Worm (Caenorhabditis elegans) whole organism, mixed stage, embryonic: Measurements from ENCODE around the gene coq-5.

ENCODE experiments used
- M03D4.4 ChIP-seq: sonication (generic microtip); optimal IDR thresholded peaks from 2 replicates; lab custom pipeline; 2017; ENCODE audit warnings: mild to moderate bottlenecking, missing genetic modification characterization, missing compliant biosample characterization
- bed-3 ChIP-seq: fragments of 200-800 bp; sonication (Bioruptor generic); optimal IDR thresholded peaks from 3 replicates; lab custom pipeline; 2018; ENCODE audit warnings: mild to moderate bottlenecking, missing genetic modification characterization, moderate library complexity, missing compliant biosample characterization
- blmp-1 ChIP-seq: fragments of 150-350 bp; optimal IDR thresholded peaks from 2 replicates; lab custom pipeline; 2014; ENCODE audit warnings: missing biosample characterization, missing genetic modification characterization
- ceh-39 ChIP-seq: fragments of 150-350 bp; optimal IDR thresholded peaks from 2 replicates; lab custom pipeline; 2014; ENCODE audit warnings: missing biosample characterization, missing genetic modification characterization
- ceh-43 ChIP-seq: fragments of 200-800 bp; sonication (Bioruptor generic); optimal IDR thresholded peaks from 2 replicates; lab custom pipeline; 2018; ENCODE audit warnings: mild to moderate bottlenecking, missing genetic modification characterization, moderate library complexity, missing compliant biosample characterization
- ceh-83 ChIP-seq: fragments of 200-800 bp; sonication (Bioruptor generic); optimal IDR thresholded peaks from 2 replicates; lab custom pipeline; 2018; ENCODE audit warnings: mild to moderate bottlenecking, missing genetic modification characterization, missing compliant biosample characterization
- ces-1 ChIP-seq: fragments of 150-350 bp; optimal IDR thresholded peaks from 2 replicates; lab custom pipeline; 2014; ENCODE audit warnings: missing biosample characterization, missing genetic modification reagents, missing genetic modification characterization
- cnd-1 ChIP-seq: fragments of 200-800 bp; sonication (Bioruptor generic); optimal IDR thresholded peaks from 2 replicates; lab custom pipeline; 2018; ENCODE audit warnings: mild to moderate bottlenecking, missing genetic modification characterization, missing compliant biosample characterization
- drap-1 ChIP-seq: fragments of 200-800 bp; sonication (Bioruptor generic); optimal IDR thresholded peaks from 3 replicates; lab custom pipeline; 2018; ENCODE audit warnings: mild to moderate bottlenecking, missing genetic modification characterization, missing compliant biosample characterization
- elt-1 ChIP-seq: sonication (generic microtip); optimal IDR thresholded peaks from 2 replicates; lab custom pipeline; 2017; ENCODE audit warnings: missing genetic modification characterization, mild to moderate bottlenecking, missing compliant biosample characterization, antibody characterized with exemption, moderate library complexity, borderline replicate concordance; ENCODE audit not compliant: insufficient read depth
- elt-3 ChIP-seq: fragments of 150-350 bp; optimal IDR thresholded peaks from 2 replicates; lab custom pipeline; 2014; ENCODE audit warnings: missing biosample characterization, missing genetic modification characterization
- flh-1 ChIP-seq: fragments of 200-800 bp; sonication (Bioruptor generic); optimal IDR thresholded peaks from 2 replicates; lab custom pipeline; 2018; ENCODE audit warnings: mild to moderate bottlenecking, missing genetic modification characterization, moderate library complexity, missing compliant biosample characterization
- ham-2 ChIP-seq: fragments of 200-800 bp; sonication (Bioruptor generic); optimal IDR thresholded peaks from 2 replicates; lab custom pipeline; 2018; ENCODE audit warnings: mild to moderate bottlenecking, missing genetic modification characterization, missing compliant biosample characterization
- hlh-1 ChIP-seq: fragments of 150-350 bp; optimal IDR thresholded peaks from 2 replicates; lab custom pipeline; 2014; ENCODE audit warnings: missing biosample characterization, missing genetic modification reagents, missing genetic modification characterization
- lin-13 ChIP-seq: fragments of 150-350 bp; optimal IDR thresholded peaks from 2 replicates; lab custom pipeline; 2014; ENCODE audit warnings: missing biosample characterization, missing genetic modification characterization
- lin-32 ChIP-seq: fragments of 200-800 bp; sonication (Bioruptor generic); optimal IDR thresholded peaks from 2 replicates; lab custom pipeline; 2018; ENCODE audit warnings: mild to moderate bottlenecking, missing genetic modification characterization, missing compliant biosample characterization
- lsy-2 ChIP-seq: fragments of 150-350 bp; optimal IDR thresholded peaks from 2 replicates; lab custom pipeline; 2014; ENCODE audit warnings: missing biosample characterization, missing genetic modification characterization
- mab-5 ChIP-seq: fragments of 150-350 bp; optimal IDR thresholded peaks from 2 replicates; lab custom pipeline; 2014; ENCODE audit warnings: missing biosample characterization, missing genetic modification characterization
- mep-1 ChIP-seq: fragments of 150-350 bp; optimal IDR thresholded peaks from 2 replicates; lab custom pipeline; 2017; ENCODE audit warnings: missing biosample characterization, missing genetic modification reagents, missing genetic modification characterization, inconsistent platforms
- mls-2 ChIP-seq: sonication (generic microtip); optimal IDR thresholded peaks from 2 replicates; lab custom pipeline; 2016; ENCODE audit warnings: mild to moderate bottlenecking, missing genetic modification characterization, moderate library complexity, missing compliant biosample characterization
- nhr-12 ChIP-seq: fragments of 150-350 bp; optimal IDR thresholded peaks from 2 replicates; lab custom pipeline; 2014; ENCODE audit warnings: missing biosample characterization, missing genetic modification characterization
- nhr-2 ChIP-seq: fragments of 150-350 bp; optimal IDR thresholded peaks from 2 replicates; lab custom pipeline; 2014; ENCODE audit warnings: missing biosample characterization, missing genetic modification characterization
- nhr-237 ChIP-seq: fragments of 150-350 bp; optimal IDR thresholded peaks from 2 replicates; lab custom pipeline; 2014; ENCODE audit warnings: missing biosample characterization, missing genetic modification characterization
- nhr-28 ChIP-seq: fragments of 150-350 bp; optimal IDR thresholded peaks from 2 replicates; lab custom pipeline; 2014; ENCODE audit warnings: missing biosample characterization, missing genetic modification characterization
- nhr-76 ChIP-seq: sonication (generic microtip); optimal IDR thresholded peaks from 2 replicates; lab custom pipeline; 2017; ENCODE audit warnings: missing biosample characterization, missing genetic modification characterization
- pha-4 ChIP-seq: fragments of 150-350 bp; optimal IDR thresholded peaks from 2 replicates; lab custom pipeline; 2018; ENCODE audit warnings: missing biosample characterization, missing genetic modification reagents, missing genetic modification characterization
- sem-2 ChIP-seq: fragments of 200-800 bp; sonication (Bioruptor generic); optimal IDR thresholded peaks from 2 replicates; lab custom pipeline; 2018; ENCODE audit warnings: mild to moderate bottlenecking, missing genetic modification characterization, missing compliant biosample characterization
- snpc-4 ChIP-seq: fragments of 150-350 bp; optimal IDR thresholded peaks from 2 replicates; lab custom pipeline; 2014; ENCODE audit warnings: missing biosample characterization, missing genetic modification characterization
- sptf-1 ChIP-seq: sonication (generic microtip); optimal IDR thresholded peaks from 2 replicates; lab custom pipeline; 2017; ENCODE audit warnings: mild to moderate bottlenecking, missing genetic modification characterization, moderate library complexity, missing compliant biosample characterization
- tbx-8 ChIP-seq: fragments of 200-800 bp; sonication (Bioruptor generic); optimal IDR thresholded peaks from 2 replicates; lab custom pipeline; 2018; ENCODE audit warnings: mild to moderate bottlenecking, missing genetic modification characterization, moderate library complexity, missing compliant biosample characterization
- unc-120 ChIP-seq: sonication (generic microtip); optimal IDR thresholded peaks from 2 replicates; lab custom pipeline; 2017; ENCODE audit warnings: missing genetic modification characterization, missing compliant biosample characterization; ENCODE audit not compliant: poor library complexity, severe bottlenecking
- unc-39 ChIP-seq: fragments of 150-350 bp; optimal IDR thresholded peaks from 2 replicates; lab custom pipeline; 2014; ENCODE audit warnings: missing biosample characterization, missing genetic modification characterization
- unc-62 ChIP-seq: fragments of 150-350 bp; optimal IDR thresholded peaks from 2 replicates; lab custom pipeline; 2014; ENCODE audit warnings: missing biosample characterization, missing genetic modification reagents, missing genetic modification characterization
- zip-8 ChIP-seq: fragments of 150-350 bp; optimal IDR thresholded peaks from 2 replicates; lab custom pipeline; 2014; ENCODE audit warnings: missing biosample characterization, missing genetic modification characterization
- ztf-11 ChIP-seq: fragments of 150-350 bp; optimal IDR thresholded peaks from 2 replicates; lab custom pipeline; 2014; ENCODE audit warnings: missing biosample characterization, missing genetic modification characterization

coq-5 gene

DNA sequence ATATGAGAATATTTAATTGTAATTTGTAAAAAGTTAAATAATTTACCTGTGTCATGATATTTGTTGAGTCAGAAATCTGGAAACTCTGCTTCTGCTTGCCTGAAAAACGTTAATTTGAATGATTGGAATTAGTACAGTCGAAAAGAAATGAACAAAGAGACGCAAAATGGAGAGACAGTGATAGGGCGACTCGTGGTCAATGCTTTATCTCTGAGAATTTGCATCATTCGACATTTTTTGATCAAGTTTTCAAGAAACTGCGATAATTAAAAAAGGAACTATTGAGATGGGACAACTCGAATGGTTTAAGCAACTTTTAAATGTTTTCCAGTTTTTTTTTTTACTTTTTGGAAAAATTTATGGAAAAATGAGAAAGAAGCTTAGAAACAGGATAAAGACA is 2.6 kb upstream of the coq-5 start, which contains the start of gene cuc-1:
TSS of gene cuc-1 (minus strand) at position 101 of the 400 bp plus-strand sequence.
- peak; percentile 36 for TF ChIP-seq zip-8 (tag; lab: Kevin White, UChicago)
- no peak for TF ChIP-seq ceh-83 (GFP tag; lab: Kevin White, UChicago)

DNA sequence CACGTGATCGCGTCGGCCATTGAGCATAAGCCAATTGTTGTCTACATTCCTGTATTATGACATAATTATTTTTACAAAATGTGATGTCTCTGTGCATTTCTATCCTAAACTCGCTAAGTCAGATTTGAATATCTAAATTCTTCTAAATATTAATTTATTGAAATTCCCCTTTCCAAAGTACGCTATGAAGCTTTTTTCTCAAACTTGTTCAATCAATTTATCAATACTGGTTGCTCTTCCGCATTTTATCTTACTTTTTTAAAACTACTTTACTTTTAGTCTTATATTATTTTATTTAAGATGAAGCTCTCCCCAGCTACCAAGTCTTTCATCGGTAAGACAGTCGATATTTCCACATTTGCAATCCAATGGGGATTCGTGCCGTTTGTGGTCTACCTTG is 1.1 kb upstream of the coq-5 start, which contains the start of gene tomm-7:
TSS of gene tomm-7 (plus strand) at position 301 of the 400 bp plus-strand sequence.
- TF ChIP-seq ceh-83 (GFP tag; lab: Kevin White, UChicago) (no peak), tbx-8 (no peak), nhr-12 (tag; lab: Kevin White, UChicago) (no peak), ceh-43 (GFP tag; lab: Kevin White, UChicago) (no peak), elt-3 (tag; lab: Kevin White, UChicago) (no peak), nhr-76 (no peak), ham-2 (GFP tag; lab: Kevin White, UChicago) (no peak), lsy-2 (no peak), nhr-237 (tag; lab: Kevin White, UChicago) (no peak), hlh-1 (no peak), nhr-2 (tag; lab: Kevin White, UChicago) (no peak), bed-3 (no peak), mls-2 (no peak), pha-4 (tag; lab: Kevin White, UChicago) (no peak), nhr-28 (tag; lab: Kevin White, UChicago) (no peak)

DNA sequence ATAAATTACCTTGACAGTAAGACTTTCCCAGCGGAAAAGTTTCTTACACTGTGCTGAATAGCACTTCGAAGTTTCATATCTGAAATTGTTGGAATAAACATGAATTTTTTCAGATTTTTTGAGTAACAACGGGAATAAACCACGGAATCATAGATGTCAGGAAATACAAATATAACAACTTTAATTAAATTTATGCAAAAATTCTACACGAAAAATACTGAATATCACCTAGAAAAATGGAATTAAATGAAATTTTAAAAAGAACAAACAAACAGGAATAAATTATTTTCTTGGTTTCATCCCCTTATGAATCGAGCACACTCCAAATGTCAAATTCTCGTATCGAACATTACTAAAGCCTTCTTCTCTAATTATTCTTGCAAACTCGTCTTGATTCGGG is 1.1 kb downstream of the coq-5 start, which contains the start of gene tag-307:
TSS of gene tag-307 (minus strand) at position 101 of the 400 bp plus-strand sequence.
- TF ChIP-seq bed-3, result no peak
- no peak for TF ChIP-seq nhr-237 (tag; lab: Kevin White, UChicago)
- no peak for TF ChIP-seq pha-4 (tag; lab: Kevin White, UChicago)
- TF ChIP-seq ceh-39 (tag; lab: Kevin White, UChicago), result no peak
- no peak for TF ChIP-seq unc-62
- no peak for TF ChIP-seq nhr-2 (tag; lab: Kevin White, UChicago)

- TF ChIP-seq sem-2 (GFP tag; lab: Kevin White, UChicago), result no peak
Observed at ce11 chrIII:7855468-7855867, 2.8 kb downstream of the coq-5 start.

- TF ChIP-seq blmp-1 (peak; percentile 84), drap-1 (GFP tag; lab: Kevin White, UChicago) (peak; percentile 95), ztf-11 (tag; lab: Kevin White, UChicago) (peak; percentile 92), ces-1 (GFP tag; lab: Kevin White, UChicago) (peak; percentile 96), sem-2 (GFP tag; lab: Kevin White, UChicago) (peak; percentile 46), mab-5 (peak; percentile 66), lin-32 (GFP tag; lab: Kevin White, UChicago) (peak; percentile 58), nhr-76 (peak; percentile 59), hlh-1 (peak; percentile 79), elt-3 (tag; lab: Kevin White, UChicago) (peak; percentile 91), lsy-2 (peak; percentile 95), elt-1 (tag; lab: Kevin White, UChicago) (peak; percentile 70), lin-13 (tag; lab: Kevin White, UChicago) (peak; percentile 100), mep-1 (peak; percentile 100), tbx-8 (peak; percentile 85), nhr-2 (tag; lab: Kevin White, UChicago) (peak; percentile 50), snpc-4 (tag; lab: Kevin White, UChicago) (no peak), unc-62 (peak; percentile 91), unc-39 (tag; lab: Kevin White, UChicago) (peak; percentile 72), ceh-43 (GFP tag; lab: Kevin White, UChicago) (peak; percentile 86), unc-120 (tag; lab: Kevin White, UChicago) (peak; percentile 95), ceh-39 (tag; lab: Kevin White, UChicago) (peak; percentile 97), pha-4 (tag; lab: Kevin White, UChicago) (peak; percentile 99), ceh-83 (GFP tag; lab: Kevin White, UChicago) (peak; percentile 80), cnd-1 (tag; lab: Kevin White, UChicago) (peak; percentile 91), mls-2 (peak; percentile 91), nhr-28 (tag; lab: Kevin White, UChicago) (peak; percentile 85), nhr-237 (tag; lab: Kevin White, UChicago) (peak; percentile 99), flh-1 (GFP tag; lab: Kevin White, UChicago) (peak; percentile 44), zip-8 (tag; lab: Kevin White, UChicago) (peak; percentile 2), bed-3 (peak; percentile 76), nhr-12 (tag; lab: Kevin White, UChicago) (peak; percentile 78), ham-2 (GFP tag; lab: Kevin White, UChicago) (peak; percentile 78), sptf-1 (tag; lab: Kevin White, UChicago) (peak; percentile 97), M03D4.4 (tag; lab: Kevin White, UChicago) (peak; percentile 92)
Observed at ce11 chrIII:7854494-7855184, 3.6 kb downstream of the coq-5 start, which contains the start of gene rpl-35. Gene rpl-35, plus strand, starts transcription at chrIII:7855134.
